Worm (Caenorhabditis elegans): ENCODE data around the gene sorf-2.

sorf-2 gene

DNA sequence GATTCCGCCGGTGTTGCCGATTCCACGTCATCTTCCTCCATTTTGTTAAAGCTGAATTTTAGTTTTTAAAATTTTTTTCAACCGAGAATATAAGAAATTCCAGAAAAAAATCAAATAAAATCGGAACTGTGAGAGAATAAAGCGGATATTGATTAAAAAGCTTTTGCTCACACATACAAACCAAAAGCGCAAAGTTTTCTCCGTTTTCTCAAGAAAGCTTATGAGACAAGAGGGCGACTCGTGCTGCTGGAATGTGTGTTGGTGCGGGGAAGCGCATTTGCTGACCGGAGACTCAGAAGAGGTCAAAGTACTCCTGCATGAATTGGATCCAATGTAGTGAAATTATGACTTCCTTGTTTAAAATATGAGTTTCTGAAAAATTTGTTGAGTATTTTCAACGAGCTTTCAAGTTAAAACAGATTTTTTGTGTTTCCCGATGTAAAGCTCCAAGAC is 53.5 kb downstream of the sorf-2 start, which contains the start of gene paqr-2 (continued):
- TF ChIP-seq F22D6.2 (tag; optimal IDR thresholded peaks at IDR 0.05) (no peak), zfh-2 (GFP tag; conservative IDR thresholded peaks at IDR 0.05) (no peak), ztf-18 (tag; optimal IDR thresholded peaks at IDR 0.05) (no peak), repo-1 (tag; optimal IDR thresholded peaks at IDR 0.05) (no peak), lag-1 (GFP tag; IDR thresholded peaks at IDR 0.05) (no peak), pha-4 (tag; optimal IDR thresholded peaks at IDR 0.05) (peak; percentile 11), egrh-3 (GFP tag; IDR thresholded peaks at IDR 0.05) (no peak), B0336.3 (GFP tag; IDR thresholded peaks at IDR 0.05) (no peak), sptf-2 (GFP tag; optimal IDR thresholded peaks at IDR 0.05) (no peak), sea-2 (GFP tag; IDR thresholded peaks at IDR 0.05) (no peak)

ce11 chrIII:5380554-5380953 is 54.1 kb downstream of the sorf-2 start:
- TF ChIP-seq him-1 (tag; optimal IDR thresholded peaks at IDR 0.05) (peak; percentile 56), cebp-2 (GFP tag; IDR thresholded peaks at IDR 0.05) (no peak), mcd-1 (GFP tag; IDR thresholded peaks at IDR 0.05) (no peak), ceh-91 (GFP tag; IDR thresholded peaks at IDR 0.05) (peak; percentile 68), D2030.7 (GFP tag; IDR thresholded peaks at IDR 0.05) (peak; percentile 65), repo-1 (tag; optimal IDR thresholded peaks at IDR 0.05) (no peak), tlf-1 (GFP tag; optimal IDR thresholded peaks at IDR 0.05) (peak; percentile 22), Y79H2A.3 (GFP tag; conservative IDR thresholded peaks at IDR 0.05) (0 out of 2 replicates have a peak, but pooled peaks have one; percentile 20), snpc-4 (GFP tag; optimal IDR thresholded peaks at IDR 0.05) (no peak), snpc-4 (tag; optimal IDR thresholded peaks at IDR 0.05) (peak in 2 of 4 experiments; percentile 2 to 56), tbp1 (GFP tag; optimal IDR thresholded peaks at IDR 0.05) (peak; percentile 23), Y95B8A.8 (GFP tag; IDR thresholded peaks at IDR 0.05) (0 out of 2 replicates have a peak, but pooled peaks have one; percentile 28), snpc-1.3 (tag; optimal IDR thresholded peaks at IDR 0.05; ENCODE audit: insufficient read depth) (peak; percentile 5), Y53F4B.3 (GFP tag; IDR thresholded peaks at IDR 0.05) (no peak), F39B2.1 (GFP tag; IDR thresholded peaks at IDR 0.05) (no peak), ekl-4 (GFP tag; IDR thresholded peaks at IDR 0.05) (peak; percentile 36; the same call in 1 of the 2 replicates), athp-1 (tag; optimal IDR thresholded peaks at IDR 0.05) (peak; percentile 16), egrh-3 (GFP tag; IDR thresholded peaks at IDR 0.05) (no peak), F33H1.4 (GFP tag; IDR thresholded peaks at IDR 0.05) (peak; percentile 93), dox-1 (GFP tag; IDR thresholded peaks at IDR 0.05) (peak; percentile 42; the same call in 1 of the 2 replicates), xnd-1 (tag; optimal IDR thresholded peaks at IDR 0.05) (peak; percentile 94), madf-8 (GFP tag; conservative IDR thresholded peaks at IDR 0.05) (peak; percentile 76), snpc-3.4 (tag; optimal IDR thresholded peaks at IDR 0.05) (peak; percentile 75), nhr-80 (tag; optimal IDR thresholded peaks at IDR 0.05) (no peak), madf-6 (GFP tag; IDR thresholded peaks at IDR 0.05) (peak; percentile 91), lin-54 (GFP tag; optimal IDR thresholded peaks at IDR 0.05) (peak; percentile 28), rcor-1 (GFP tag; IDR thresholded peaks at IDR 0.05) (0 out of 2 replicates have a peak, but pooled peaks have one; percentile 9), lsl-1 (GFP tag; optimal IDR thresholded peaks at IDR 0.05) (peak; percentile 99), efl-1 (GFP tag; optimal IDR thresholded peaks at IDR 0.05) (peak; percentile 29), akir-1 (GFP tag; optimal IDR thresholded peaks at IDR 0.05) (no peak)
